Fruit fly (Drosophila melanogaster): ENCODE data around the gene P5CDh2.
A peak's percentile ranks its signal among the peaks of the same experiment; 100 is the strongest.

Gene P5CDh2

DNA sequence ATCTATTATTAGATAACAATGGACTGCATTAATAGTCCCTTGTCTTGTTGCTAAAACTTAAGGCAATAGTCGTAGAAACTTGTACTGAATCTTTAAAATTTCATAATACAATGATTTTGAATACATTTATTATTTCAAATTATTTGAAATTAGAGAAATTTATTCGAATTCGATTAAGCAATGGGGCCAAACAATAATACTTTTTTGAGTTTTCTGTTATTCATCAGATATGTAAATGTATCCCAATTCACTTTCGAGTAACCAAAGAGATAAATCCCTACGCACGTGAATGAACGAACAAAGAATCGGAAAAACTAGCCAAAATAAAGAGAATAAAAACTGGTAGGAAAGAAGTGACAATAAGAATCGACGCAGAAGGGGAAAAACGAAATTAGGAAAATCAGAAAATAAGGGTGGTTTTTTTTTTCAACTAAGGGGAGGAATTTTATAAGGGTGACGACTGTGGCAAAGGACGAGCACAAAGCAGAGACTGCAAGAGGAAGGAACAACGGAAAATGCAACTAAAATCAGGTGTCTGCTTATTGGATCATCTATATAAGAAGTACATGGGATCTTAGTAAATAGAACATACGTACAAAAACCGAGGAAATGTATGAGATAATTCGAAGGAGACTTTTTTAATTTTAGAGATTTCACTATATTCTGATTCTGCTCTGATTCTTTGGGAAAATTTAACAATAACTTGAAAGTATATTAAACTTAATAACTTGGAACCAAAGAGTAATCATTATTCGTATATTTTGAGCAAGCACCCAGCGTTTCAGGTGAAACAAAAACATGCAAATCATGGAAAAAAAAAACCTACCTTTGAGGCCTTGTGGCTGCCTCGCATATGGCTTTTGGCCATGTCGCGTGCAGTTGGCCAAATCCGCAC, 22.9 kb upstream of the P5CDh2 start:
- no peak for TF ChIP-seq CG10348 (GFP tag; IDR thresholded peaks at IDR 0.05)
- no peak for TF ChIP-seq rn (GFP tag; IDR thresholded peaks at IDR 0.05)
- no peak for TF ChIP-seq Snoo (tag; optimal IDR thresholded peaks at IDR 0.05)
- TF ChIP-seq D1 (tag; optimal IDR thresholded peaks at IDR 0.05), result no peak
- no peak for TF ChIP-seq EcR (GFP tag; optimal IDR thresholded peaks at IDR 0.05)
- no peak for TF ChIP-seq CG13204 (GFP tag; optimal IDR thresholded peaks at IDR 0.05)
- no peak for TF ChIP-seq CG32121 (GFP tag; IDR thresholded peaks at IDR 0.05)
- TF ChIP-seq CG9948 (tag; optimal IDR thresholded peaks at IDR 0.05), result no peak
- TF ChIP-seq CG17806 (tag; optimal IDR thresholded peaks at IDR 0.05), result no peak

DNA sequence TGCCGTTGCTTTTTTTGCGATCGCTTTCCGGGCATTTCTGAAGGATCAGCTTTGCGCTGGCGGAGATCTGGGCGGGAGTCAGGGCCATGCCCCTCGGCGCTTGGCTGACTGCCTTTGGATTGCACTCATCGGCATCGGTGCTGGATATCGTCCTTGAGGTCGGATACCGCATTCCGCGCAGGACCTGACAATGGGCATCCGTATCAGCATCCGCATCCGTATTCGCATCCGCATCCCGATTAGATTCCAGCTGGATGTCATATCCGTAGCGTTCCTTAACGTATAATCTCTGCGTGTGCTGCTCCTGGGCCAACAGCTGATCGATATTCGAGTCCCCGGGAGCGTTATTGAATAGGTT, 22.3 kb upstream of the P5CDh2 start:
- TF ChIP-seq CG9948 (tag; optimal IDR thresholded peaks at IDR 0.05) (no peak), fd96Ca (GFP tag; IDR thresholded peaks at IDR 0.05) (peak; percentile 63; the same call in 2 of the 3 replicates), EcR (GFP tag; optimal IDR thresholded peaks at IDR 0.05) (no peak)

DNA sequence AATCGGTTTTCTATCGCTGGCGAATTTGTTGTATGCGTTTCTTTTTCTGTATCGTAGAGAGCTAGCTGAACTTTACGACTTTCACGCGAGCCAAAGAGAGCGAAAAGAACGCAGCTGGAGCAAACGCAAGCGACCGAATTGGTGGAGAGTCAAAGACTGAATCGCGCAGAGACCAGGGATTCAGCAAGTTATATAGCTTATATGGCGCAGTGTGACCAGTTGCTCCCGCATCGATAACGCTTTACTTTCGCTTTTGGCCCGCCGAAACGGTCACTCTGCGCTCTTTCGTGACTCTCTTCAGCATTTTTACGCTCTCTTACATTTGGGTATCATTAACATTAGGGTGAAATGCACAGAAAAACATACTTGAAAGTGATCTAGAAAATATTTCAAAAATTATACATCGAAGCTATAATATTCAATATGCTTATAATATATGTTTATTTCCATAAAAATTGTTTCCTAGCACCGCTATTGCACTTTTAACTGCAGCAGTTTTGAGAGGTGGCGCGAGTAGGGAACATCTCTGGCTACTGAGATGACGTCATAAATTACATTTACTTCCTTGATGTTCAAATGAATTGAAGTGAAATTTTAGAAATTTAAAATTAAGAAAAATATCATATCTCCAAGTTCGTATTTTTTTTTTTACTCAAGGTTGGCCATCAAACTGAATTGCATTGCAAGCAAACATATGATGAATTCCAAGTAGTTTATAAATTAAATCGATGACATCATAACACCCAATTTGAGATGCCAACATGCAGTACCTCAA, 21.5 kb upstream of the P5CDh2 start, which contains the start of gene glec:
Gene glec, minus strand, starts transcription at position 169 of the 775 bp plus-strand sequence.
- TF ChIP-seq EcR (GFP tag; optimal IDR thresholded peaks at IDR 0.05) (peak; percentile 58), Pif1B (GFP tag; optimal IDR thresholded peaks at IDR 0.05) (peak; percentile 34), Ets98B (GFP tag; IDR thresholded peaks at IDR 0.05) (no peak; the same call in none of the 2 replicates), CG13204 (GFP tag; optimal IDR thresholded peaks at IDR 0.05) (peak; percentile 21), CG10348 (GFP tag; IDR thresholded peaks at IDR 0.05) (no peak), rn (GFP tag; IDR thresholded peaks at IDR 0.05) (no peak), CG12605 (GFP tag; IDR thresholded peaks at IDR 0.05) (peak; percentile 70), D1 (tag; optimal IDR thresholded peaks at IDR 0.05) (no peak), Snoo (tag; optimal IDR thresholded peaks at IDR 0.05) (peak; percentile 35), CG17806 (tag; optimal IDR thresholded peaks at IDR 0.05) (peak; percentile 9), gl (tag; optimal IDR thresholded peaks at IDR 0.05) (peak; percentile 39), CG8159 (tag; optimal IDR thresholded peaks at IDR 0.05) (no peak), CG15710 (tag; optimal IDR thresholded peaks at IDR 0.05) (peak; percentile 41), CG9948 (tag; optimal IDR thresholded peaks at IDR 0.05) (peak; percentile 11), CG8301 (tag; optimal IDR thresholded peaks at IDR 0.05) (no peak), CG4496 (GFP tag; IDR thresholded peaks at IDR 0.05) (peak; percentile 55), CG14655 (GFP tag; optimal IDR thresholded peaks at IDR 0.05) (peak; percentile 7), CG32121 (GFP tag; IDR thresholded peaks at IDR 0.05) (no peak), Pif1A (GFP tag; optimal IDR thresholded peaks at IDR 0.05) (peak; percentile 58), fd96Ca (GFP tag; IDR thresholded peaks at IDR 0.05) (peak; percentile 59; the same call in 2 of the 3 replicates), CG34367 (tag; optimal IDR thresholded peaks at IDR 0.05) (no peak)

DNA sequence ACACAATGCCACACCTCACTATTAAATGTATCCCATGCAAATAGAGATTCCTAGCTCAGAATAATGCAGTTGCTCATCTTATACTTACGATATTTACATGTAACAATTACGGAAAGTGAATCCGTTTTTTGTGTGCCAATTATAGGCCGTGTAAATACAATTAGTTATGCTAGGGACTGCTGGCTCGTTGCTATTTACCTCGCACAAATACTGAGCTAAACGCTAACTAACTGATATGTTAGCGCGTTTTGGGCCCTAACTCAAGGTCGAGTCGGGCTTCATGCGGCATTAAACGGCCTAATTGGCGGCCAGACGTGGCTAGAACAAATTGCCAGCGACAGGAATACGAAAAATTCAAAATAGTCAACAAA, 20.9 kb upstream of the P5CDh2 start:
- no peak for TF ChIP-seq CG15710 (tag; optimal IDR thresholded peaks at IDR 0.05)
- no peak for TF ChIP-seq CG32121 (GFP tag; IDR thresholded peaks at IDR 0.05)
- TF ChIP-seq Snoo (tag; optimal IDR thresholded peaks at IDR 0.05), result no peak
- TF ChIP-seq CG8301 (tag; optimal IDR thresholded peaks at IDR 0.05), result no peak
- TF ChIP-seq Ets98B (GFP tag; IDR thresholded peaks at IDR 0.05), result no peak
- no peak for TF ChIP-seq Pif1B (GFP tag; optimal IDR thresholded peaks at IDR 0.05)
- TF ChIP-seq gl (tag; optimal IDR thresholded peaks at IDR 0.05), result no peak
- TF ChIP-seq CG12605 (GFP tag; IDR thresholded peaks at IDR 0.05), result no peak
- TF ChIP-seq CG13204 (GFP tag; optimal IDR thresholded peaks at IDR 0.05), result no peak
- TF ChIP-seq CG4496 (GFP tag; IDR thresholded peaks at IDR 0.05), result no peak
- TF ChIP-seq CG17806 (tag; optimal IDR thresholded peaks at IDR 0.05), result no peak
- TF ChIP-seq Pif1A (GFP tag; optimal IDR thresholded peaks at IDR 0.05), result no peak
- TF ChIP-seq CG9948 (tag; optimal IDR thresholded peaks at IDR 0.05), result no peak
- TF ChIP-seq CG10348 (GFP tag; IDR thresholded peaks at IDR 0.05), result no peak
- no peak for TF ChIP-seq CG34367 (tag; optimal IDR thresholded peaks at IDR 0.05)
- no peak for TF ChIP-seq CG8159 (tag; optimal IDR thresholded peaks at IDR 0.05)
- TF ChIP-seq EcR (GFP tag; optimal IDR thresholded peaks at IDR 0.05), result no peak
- TF ChIP-seq D1 (tag; optimal IDR thresholded peaks at IDR 0.05), result no peak
- no peak for TF ChIP-seq fd96Ca (GFP tag; IDR thresholded peaks at IDR 0.05)
- no peak for TF ChIP-seq rn (GFP tag; IDR thresholded peaks at IDR 0.05)

DNA sequence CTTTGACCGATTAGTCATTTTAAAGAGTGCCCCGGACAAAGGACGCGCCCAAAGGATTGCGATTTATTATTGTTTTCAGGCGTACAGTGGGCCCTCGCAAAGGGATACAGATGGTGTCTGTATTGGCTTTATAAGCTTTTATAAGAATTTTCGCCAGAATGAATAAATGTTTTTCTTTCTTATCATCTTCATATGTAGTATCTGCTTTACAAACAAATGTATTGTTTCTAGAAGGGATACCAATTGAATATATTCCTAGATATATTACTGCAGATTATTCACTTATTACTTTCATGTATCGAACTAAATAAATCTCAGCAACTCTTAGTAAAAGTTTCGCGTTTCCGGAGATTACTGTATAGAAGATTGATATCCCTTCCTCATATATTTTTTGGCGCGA, 20.2 kb upstream of the P5CDh2 start:
- TF ChIP-seq CG14655 (GFP tag; optimal IDR thresholded peaks at IDR 0.05) (peak; percentile 0), CG8159 (tag; optimal IDR thresholded peaks at IDR 0.05) (peak; percentile 30), Ets98B (GFP tag; IDR thresholded peaks at IDR 0.05) (no peak)

DNA sequence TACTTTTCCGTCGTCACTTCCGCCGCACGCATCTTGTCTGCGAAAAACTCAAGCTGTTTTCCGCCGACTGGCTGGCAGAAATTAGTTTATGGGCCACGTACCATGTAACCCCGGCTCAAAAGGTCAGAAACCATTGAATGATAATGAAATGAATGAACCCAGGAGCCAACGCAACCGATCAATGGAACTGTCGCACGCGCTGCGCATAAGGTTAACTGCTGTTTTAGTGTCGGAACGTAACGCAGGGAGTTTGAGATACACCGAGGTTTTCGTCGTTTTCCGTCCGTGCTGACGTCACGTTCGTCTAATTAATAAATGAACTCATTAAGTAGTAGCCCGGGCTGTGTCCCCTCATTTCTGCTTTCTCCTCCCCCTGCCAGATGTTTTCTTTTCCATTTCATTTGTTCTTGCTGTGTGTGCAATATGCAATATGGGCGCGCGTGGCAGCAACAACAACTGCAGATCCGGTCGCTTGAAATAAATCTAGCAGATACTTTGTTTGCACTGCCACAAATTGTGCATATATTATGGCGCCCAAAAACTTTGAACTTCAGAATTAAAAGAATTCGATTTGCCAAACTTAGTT, 19.4 kb upstream of the P5CDh2 start:
- TF ChIP-seq CG10348 (GFP tag; IDR thresholded peaks at IDR 0.05), result no peak
- TF ChIP-seq CG34367 (tag; optimal IDR thresholded peaks at IDR 0.05), result no peak
- peak; percentile 8 for TF ChIP-seq CG9948 (tag; optimal IDR thresholded peaks at IDR 0.05)
- TF ChIP-seq Pif1A (GFP tag; optimal IDR thresholded peaks at IDR 0.05), result no peak
- no peak for TF ChIP-seq CG32121 (GFP tag; IDR thresholded peaks at IDR 0.05)
- TF ChIP-seq EcR (GFP tag; optimal IDR thresholded peaks at IDR 0.05), result no peak
- no peak for TF ChIP-seq rn (GFP tag; IDR thresholded peaks at IDR 0.05)
- no peak for TF ChIP-seq CG8301 (tag; optimal IDR thresholded peaks at IDR 0.05)
